Fruit fly (Drosophila melanogaster) ovary, adult (tissue): ENCODE results near the gene not.

Experiments
- CG17801 ChIP-seq: fragments of 200-800 bp; optimal IDR thresholded peaks from 2 replicates; lab custom pipeline; 2019; ENCODE audit warnings: missing biosample characterization, mild to moderate bottlenecking, missing genetic modification characterization, moderate library complexity; ENCODE audit not compliant: partially characterized antibody

not gene

DNA sequence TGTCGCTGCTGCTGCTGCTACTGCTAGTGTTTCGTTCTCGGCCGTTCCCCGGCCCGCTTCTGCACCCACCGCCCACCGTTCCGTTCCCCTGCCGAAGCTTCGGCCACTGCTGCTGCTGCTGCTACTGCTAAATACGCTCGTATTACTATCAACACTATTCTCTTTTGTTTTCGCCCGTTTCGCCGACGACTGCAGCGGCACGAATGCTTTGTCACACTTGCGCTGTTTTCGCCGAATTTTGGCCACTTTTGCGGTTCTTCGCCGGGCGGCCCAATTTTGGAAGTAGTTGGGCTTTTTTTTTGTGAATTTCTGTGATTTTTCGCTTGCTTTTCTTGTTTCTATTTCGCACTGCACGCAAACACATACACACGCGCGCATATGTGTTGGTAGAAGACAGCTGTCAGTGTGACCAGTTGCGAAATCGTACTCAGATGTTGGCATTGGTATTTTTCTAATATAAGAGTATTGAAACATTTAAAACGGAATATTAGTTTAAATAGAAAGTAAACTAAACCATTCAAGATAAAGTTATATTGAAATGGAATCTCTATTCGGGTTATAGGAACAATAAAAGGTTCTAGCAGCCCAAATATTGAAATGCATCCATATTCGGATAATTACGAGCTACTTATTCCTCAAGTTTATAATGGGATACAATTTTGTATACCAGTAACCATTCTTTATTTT lies at the start of gene not:
Gene not (minus strand): TSS at position 395 of the 687 bp plus-strand sequence.
- no peak for TF ChIP-seq CG17801 (GFP tag; lab: Kevin White, UChicago)

DNA sequence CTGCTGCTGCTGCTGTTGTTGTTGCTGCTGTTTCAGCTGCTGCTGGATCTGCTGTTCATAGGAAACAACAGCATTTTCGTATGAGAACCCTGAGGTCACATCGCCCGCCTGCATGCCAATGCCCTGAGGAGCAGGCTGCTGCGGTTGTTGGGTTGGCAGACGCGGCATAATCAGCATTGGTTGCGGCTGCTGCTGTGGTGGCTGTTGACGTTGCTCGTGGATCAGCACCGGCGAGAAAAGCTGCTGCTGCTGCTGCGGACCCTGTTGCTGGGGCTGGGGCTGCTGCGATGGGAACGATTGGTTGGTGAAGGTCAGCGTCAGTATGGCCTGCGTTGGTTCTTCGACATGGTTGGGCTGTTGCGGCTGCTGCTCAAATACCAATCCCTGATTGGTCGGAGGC lies 47.9 kb upstream of the not start:
- no peak for TF ChIP-seq CG17801 (GFP tag; lab: Kevin White, UChicago)

dm6 chr3L:18667115-18667514 lies 45.2 kb upstream of the not start, which contains the start of gene CG42495:
Gene CG42495 (plus strand): TSS chr3L:18667361.
- TF ChIP-seq CG17801 (GFP tag; lab: Kevin White, UChicago): no peak

dm6 chr3L:18665594-18665993 lies 43.7 kb upstream of the not start:
- no peak for TF ChIP-seq CG17801 (GFP tag; lab: Kevin White, UChicago)

DNA sequence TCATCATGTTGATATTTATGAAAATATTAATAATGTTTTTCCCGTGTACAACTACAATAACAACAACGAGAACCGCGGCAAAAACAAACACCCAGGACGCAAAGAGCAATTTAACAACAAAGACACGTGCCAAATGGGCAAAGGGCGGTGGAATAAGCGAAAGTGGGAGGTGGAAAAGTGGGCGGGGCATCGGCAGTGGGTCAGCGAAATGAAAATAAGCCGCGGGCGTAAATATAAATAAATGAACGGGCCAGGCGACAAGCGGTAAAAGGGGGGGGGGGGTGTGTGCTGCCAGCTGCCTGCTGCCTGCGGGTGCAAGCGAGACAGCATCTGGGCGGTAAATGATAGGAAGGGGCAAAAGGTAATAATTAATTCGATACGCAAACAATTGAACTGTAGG lies 31.8 kb upstream of the not start:
- no peak for TF ChIP-seq CG17801 (GFP tag; lab: Kevin White, UChicago)

DNA sequence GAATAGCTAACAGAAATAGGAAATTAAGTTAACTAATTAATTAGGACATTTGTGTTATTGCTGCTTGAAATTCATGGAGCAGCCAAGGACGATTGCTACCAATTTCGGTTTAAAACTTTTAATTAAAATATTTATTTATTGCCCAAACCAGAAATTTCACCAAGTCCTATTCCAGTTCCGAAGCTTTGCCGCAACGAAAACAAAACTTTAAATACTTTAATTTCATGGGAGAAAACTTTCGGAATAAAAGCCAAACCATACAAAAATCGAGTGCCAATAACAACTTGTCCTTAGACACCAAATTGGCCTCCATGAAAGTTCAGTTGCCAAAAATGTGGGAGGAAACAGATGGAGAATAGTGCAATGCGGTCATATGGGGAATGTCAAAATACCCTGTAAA lies 21.3 kb upstream of the not start:
- TF ChIP-seq CG17801 (GFP tag; lab: Kevin White, UChicago): no peak

dm6 chr3L:18640584-18641527 lies 18.9 kb upstream of the not start:
- peak; percentile 38 for TF ChIP-seq CG17801 (GFP tag; lab: Kevin White, UChicago)

DNA sequence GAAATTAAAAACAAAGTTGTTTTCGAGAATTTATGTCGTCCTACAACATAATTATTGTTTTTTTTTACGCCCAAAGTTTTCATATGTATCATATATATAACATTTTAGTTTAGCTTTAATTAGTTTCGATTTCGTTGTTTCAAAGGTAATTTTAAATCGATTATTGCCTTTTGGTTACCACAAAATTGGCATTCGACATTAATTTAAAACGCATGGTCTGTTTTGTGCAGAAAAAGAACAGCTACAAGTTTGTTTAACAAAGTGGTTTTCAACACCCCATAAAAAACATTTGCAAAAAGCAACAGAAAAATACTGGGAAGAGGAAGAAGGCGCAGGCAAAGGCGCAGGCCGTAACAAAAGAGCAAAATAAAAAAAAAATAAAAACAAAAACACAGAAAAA lies 16.6 kb upstream of the not start:
- TF ChIP-seq CG17801 (GFP tag; lab: Kevin White, UChicago): no peak

dm6 chr3L:18638043-18638442 lies 16.1 kb upstream of the not start:
- no peak for TF ChIP-seq CG17801 (GFP tag; lab: Kevin White, UChicago)

dm6 chr3L:18637348-18637747 lies 15.4 kb upstream of the not start:
- TF ChIP-seq CG17801 (GFP tag; lab: Kevin White, UChicago): no peak

- TF ChIP-seq CG17801 (GFP tag; lab: Kevin White, UChicago): no peak
Observed at dm6 chr3L:18636782-18637181, 14.9 kb upstream of the not start.

DNA sequence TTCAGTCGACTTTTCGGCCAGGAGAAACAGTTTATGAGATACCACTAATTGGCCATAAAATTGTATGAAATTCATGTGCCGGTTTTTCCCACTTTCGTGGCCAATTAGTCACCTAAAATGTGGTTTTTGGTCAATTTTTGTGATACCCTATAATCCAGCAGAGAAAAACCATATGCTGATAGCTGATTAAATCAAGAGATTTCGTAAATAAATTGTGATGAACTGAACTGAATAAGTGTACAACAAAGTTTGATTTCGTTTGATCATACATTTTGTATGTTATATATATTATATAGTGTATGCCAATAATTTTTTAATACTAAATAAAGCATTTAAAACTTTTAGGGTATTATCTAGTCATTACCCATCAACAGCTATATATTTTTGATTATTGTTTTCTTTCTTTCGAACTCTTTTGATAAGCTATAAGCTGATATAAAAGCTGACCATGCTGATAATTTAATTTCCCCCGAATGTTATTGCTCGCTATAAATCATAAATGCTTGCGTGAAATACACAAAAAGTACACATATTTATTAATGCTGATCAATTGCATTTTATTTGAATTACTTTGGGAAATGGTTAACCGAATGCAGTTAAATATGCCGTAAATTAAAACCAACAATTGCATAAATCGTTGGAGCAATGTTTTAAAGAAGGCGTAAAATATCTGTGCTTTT lies 13.0 kb upstream of the not start:
- peak; percentile 60 for TF ChIP-seq CG17801 (GFP tag; lab: Kevin White, UChicago)

DNA sequence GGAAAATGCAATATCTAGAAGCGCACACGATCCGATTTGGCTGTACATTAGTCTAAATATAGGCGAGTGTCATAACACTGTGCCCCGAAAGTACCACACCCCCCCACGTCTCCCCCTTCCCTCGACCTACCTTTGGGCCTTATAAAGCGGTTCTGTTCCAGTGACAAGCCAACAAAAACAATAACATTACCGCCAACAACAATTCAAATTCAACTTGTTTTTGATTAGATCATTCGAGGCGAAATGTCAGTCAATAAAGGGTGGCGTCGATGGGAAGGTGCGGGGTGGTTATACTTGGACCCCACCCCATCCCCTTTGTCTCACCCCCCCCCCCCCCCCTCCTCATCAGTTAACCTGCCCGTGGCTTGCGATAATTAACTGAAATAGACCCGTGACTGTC lies 11.2 kb upstream of the not start:
- no peak for TF ChIP-seq CG17801 (GFP tag; lab: Kevin White, UChicago)

DNA sequence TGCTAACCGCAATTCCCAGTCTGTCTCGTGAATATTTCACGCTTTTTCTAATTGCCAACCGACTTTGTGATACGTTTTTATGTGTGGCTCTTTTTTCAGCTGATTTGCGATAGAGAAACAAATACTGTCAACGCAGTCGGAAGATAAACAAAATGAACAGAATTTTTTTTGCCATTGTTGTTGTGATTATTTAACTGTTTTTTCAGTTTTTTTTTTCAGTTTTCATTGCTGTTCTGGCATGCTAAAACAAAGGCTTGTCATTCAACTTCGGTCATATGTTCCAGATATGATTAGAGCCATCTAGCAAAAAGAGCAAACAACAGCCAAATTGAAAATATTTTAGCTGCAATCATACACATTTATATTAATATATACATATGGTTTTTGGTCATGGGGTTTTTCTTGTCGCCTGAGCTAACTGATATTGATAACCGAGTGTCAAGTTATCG lies 10.3 kb upstream of the not start:
- TF ChIP-seq CG17801 (GFP tag; lab: Kevin White, UChicago): no peak

DNA sequence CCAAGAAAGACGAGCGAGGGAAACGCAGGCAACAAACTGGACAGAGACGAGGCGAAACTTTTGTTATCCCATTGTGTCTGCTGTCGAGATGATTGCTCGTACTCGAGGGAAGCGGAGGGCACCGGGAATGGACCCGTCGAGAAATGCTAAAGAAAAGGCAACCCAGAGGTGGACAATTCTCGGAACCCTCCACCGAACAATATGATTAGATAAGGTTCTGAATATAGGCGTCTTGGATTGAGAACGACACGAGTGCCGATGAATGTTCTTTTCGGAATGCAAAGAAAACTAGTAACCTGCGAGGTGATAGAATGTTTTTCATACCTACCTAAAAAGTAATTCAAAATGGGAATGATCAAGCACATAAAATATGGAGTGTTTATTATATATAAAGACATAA lies 7.9 kb upstream of the not start:
- TF ChIP-seq CG17801 (GFP tag; lab: Kevin White, UChicago): no peak
